Fruit fly (Drosophila melanogaster) whole organism, embryonic: ENCODE results near the gene Cpr65Av.

ENCODE experiments used
- Ada2b ChIP-seq: fragments of 200-800 bp; sonication (Bioruptor generic); IDR thresholded peaks from 2 replicates; pipeline ENCODE4 v1.3.6; 2022; ENCODE audit warnings: missing biosample characterization, missing genetic modification characterization
- Antp ChIP-seq: fragments of 200-800 bp; sonication (Bioruptor generic); optimal IDR thresholded peaks from 3 replicates; lab custom pipeline; 2016; ENCODE audit warnings: missing biosample characterization, missing genetic modification characterization
- CG10321 ChIP-seq: fragments of 200-800 bp; sonication (Bioruptor generic); IDR thresholded peaks from 2 replicates; pipeline ENCODE4 v1.3.6; 2022; ENCODE audit warnings: missing biosample characterization, missing genetic modification characterization
- CG10654 ChIP-seq: fragments of 200-800 bp; sonication (Bioruptor generic); optimal IDR thresholded peaks from 2 replicates; lab custom pipeline; 2016; ENCODE audit warnings: missing biosample characterization, missing genetic modification characterization
- CG11398 ChIP-seq: fragments of 200-800 bp; sonication (Bioruptor generic); optimal IDR thresholded peaks from 2 replicates; lab custom pipeline; 2016; ENCODE audit warnings: missing biosample characterization, missing genetic modification characterization
- CG11504 ChIP-seq: fragments of 200-800 bp; sonication (Bioruptor generic); optimal IDR thresholded peaks from 3 replicates; lab custom pipeline; 2019; ENCODE audit warnings: missing biosample characterization, mild to moderate bottlenecking, missing genetic modification characterization, moderate library complexity
- CG1233 ChIP-seq: fragments of 200-800 bp; sonication (Bioruptor generic); optimal IDR thresholded peaks from 4 replicates; lab custom pipeline; 2018; ENCODE audit warnings: missing biosample characterization, mild to moderate bottlenecking, missing genetic modification characterization
- CG14965 ChIP-seq: fragments of 200-800 bp; sonication (Bioruptor generic); optimal IDR thresholded peaks from 2 replicates; lab custom pipeline; 2016; ENCODE audit warnings: missing biosample characterization, missing genetic modification characterization, borderline replicate concordance
- CG15696 ChIP-seq: fragments of 200-800 bp; sonication (Bioruptor generic); optimal IDR thresholded peaks from 2 replicates; lab custom pipeline; 2019; ENCODE audit warnings: missing biosample characterization, mild to moderate bottlenecking, missing genetic modification characterization, moderate library complexity
- CG1792 ChIP-seq: fragments of 200-800 bp; sonication (Bioruptor generic); optimal IDR thresholded peaks from 2 replicates; lab custom pipeline; 2016; ENCODE audit warnings: missing biosample characterization, missing genetic modification characterization
- CG2116 ChIP-seq: fragments of 200-800 bp; sonication (Bioruptor generic); optimal IDR thresholded peaks from 3 replicates; lab custom pipeline; 2018; ENCODE audit warnings: missing biosample characterization, mild to moderate bottlenecking, missing genetic modification characterization
- CG3163 ChIP-seq: fragments of 200-800 bp; sonication (Bioruptor generic); optimal IDR thresholded peaks from 3 replicates; lab custom pipeline; 2016; ENCODE audit warnings: missing biosample characterization, missing genetic modification characterization
- CG33557 ChIP-seq: fragments of 200-800 bp; sonication (Bioruptor generic); optimal IDR thresholded peaks from 2 replicates; lab custom pipeline; 2019; ENCODE audit warnings: missing biosample characterization, mild to moderate bottlenecking, missing genetic modification characterization, moderate library complexity
- CG4404 ChIP-seq: fragments of 200-800 bp; sonication (Bioruptor generic); IDR thresholded peaks from 2 replicates; pipeline ENCODE4 v1.3.6; 2022; ENCODE audit warnings: missing biosample characterization, missing genetic modification characterization
- CG7928 ChIP-seq: fragments of 200-800 bp; sonication (Bioruptor generic); optimal IDR thresholded peaks from 2 replicates; lab custom pipeline; 2017; ENCODE audit warnings: missing biosample characterization, mild to moderate bottlenecking, missing genetic modification characterization
- CG9437 ChIP-seq: fragments of 200-800 bp; sonication (Bioruptor generic); optimal IDR thresholded peaks from 2 replicates; lab custom pipeline; 2018; ENCODE audit warnings: missing biosample characterization, mild to moderate bottlenecking, missing genetic modification characterization
- Camta ChIP-seq: fragments of 200-800 bp; sonication (Bioruptor generic); optimal IDR thresholded peaks from 2 replicates; lab custom pipeline; 2016; ENCODE audit warnings: missing biosample characterization, missing genetic modification characterization
- D ChIP-seq, 2 experiments: fragments of 200-800 bp in 1 of 2; fragments of >200 bp in 1 of 2; sonication (Bioruptor generic) in 1 of 2; optimal IDR thresholded peaks; 2 replicates in 1 of 2; 3 replicates in 1 of 2; lab custom pipeline; 2017; ENCODE audit warnings: mild to moderate bottlenecking in 1 of 2, missing biosample characterization in 1 of 2, missing genetic modification characterization in 1 of 2, missing genetic modification reagents in 1 of 2
- Dip2 ChIP-seq: fragments of 200-800 bp; sonication (Bioruptor generic); IDR thresholded peaks from 2 replicates; pipeline ENCODE4 v1.3.6; 2022; ENCODE audit warnings: missing biosample characterization, missing genetic modification characterization
- Dll ChIP-seq: fragments of 200-800 bp; sonication (Bioruptor generic); IDR thresholded peaks from 4 replicates; pipeline ENCODE4 v1.3.6; 2022; ENCODE audit warnings: missing biosample characterization, missing genetic modification characterization; ENCODE audit not compliant: partially characterized antibody
- Dp ChIP-seq: fragments of 200-800 bp; sonication (Bioruptor generic); optimal IDR thresholded peaks from 2 replicates; lab custom pipeline; 2018; ENCODE audit warnings: missing biosample characterization, mild to moderate bottlenecking, missing genetic modification characterization, moderate library complexity
- Drgx ChIP-seq: fragments of 200-800 bp; sonication (Bioruptor generic); IDR thresholded peaks from 2 replicates; pipeline ENCODE4 v1.3.6; 2022; ENCODE audit warnings: missing biosample characterization, missing genetic modification characterization
- ERR ChIP-seq: fragments of 200-800 bp; sonication (Bioruptor generic); optimal IDR thresholded peaks from 2 replicates; lab custom pipeline; 2016; ENCODE audit warnings: missing biosample characterization, missing genetic modification characterization
- HLH54F ChIP-seq: fragments of 200-800 bp; sonication (Bioruptor generic); optimal IDR thresholded peaks from 3 replicates; lab custom pipeline; 2016; ENCODE audit warnings: missing biosample characterization, missing genetic modification characterization
- Hr39 ChIP-seq: fragments of >200 bp; optimal IDR thresholded peaks from 2 replicates; lab custom pipeline; 2017
- Jarid2 ChIP-seq: fragments of 200-800 bp; sonication (Bioruptor generic); optimal IDR thresholded peaks from 3 replicates; lab custom pipeline; 2017; ENCODE audit warnings: mild to moderate bottlenecking, missing biosample characterization, missing genetic modification reagents, missing genetic modification characterization
- Lim3 ChIP-seq: fragments of 200-800 bp; sonication (Bioruptor generic); IDR thresholded peaks from 2 replicates; pipeline ENCODE4 v1.3.6; 2022; ENCODE audit warnings: missing biosample characterization, missing genetic modification characterization
- Oaz ChIP-seq: fragments of 200-800 bp; sonication (Bioruptor generic); IDR thresholded peaks from 2 replicates; pipeline ENCODE4 v1.3.6; 2022; ENCODE audit warnings: missing biosample characterization, missing genetic modification characterization
- Oli ChIP-seq: fragments of 200-800 bp; sonication (Bioruptor generic); optimal IDR thresholded peaks from 2 replicates; lab custom pipeline; 2018; ENCODE audit warnings: missing biosample characterization, mild to moderate bottlenecking, missing genetic modification characterization, moderate library complexity
- Optix ChIP-seq: fragments of 200-800 bp; sonication (Bioruptor generic); IDR thresholded peaks from 3 replicates; pipeline ENCODE4 v1.3.6; 2022; ENCODE audit warnings: missing biosample characterization, missing genetic modification characterization
- Ptx1 ChIP-seq: fragments of 200-800 bp; sonication (Bioruptor generic); IDR thresholded peaks from 2 replicates; pipeline ENCODE4 v1.3.6; 2022; ENCODE audit warnings: missing biosample characterization, missing genetic modification characterization
- Ravus ChIP-seq: fragments of 200-800 bp; sonication (Bioruptor generic); IDR thresholded peaks from 2 replicates; pipeline ENCODE4 v1.3.6; 2022; ENCODE audit warnings: missing biosample characterization, missing genetic modification characterization
- TFAM ChIP-seq: fragments of 200-800 bp; sonication (Bioruptor generic); optimal IDR thresholded peaks from 2 replicates; lab custom pipeline; 2017; ENCODE audit warnings: missing biosample characterization, missing genetic modification characterization, inconsistent platforms
- crol ChIP-seq: fragments of 200-800 bp; sonication (Bioruptor generic); IDR thresholded peaks from 2 replicates; pipeline ENCODE4 v1.3.6; 2022; ENCODE audit warnings: missing biosample characterization, missing genetic modification characterization
- cwo ChIP-seq: fragments of 200-800 bp; sonication (Bioruptor generic); optimal IDR thresholded peaks from 3 replicates; lab custom pipeline; 2017; ENCODE audit warnings: missing biosample characterization, missing genetic modification characterization, mild to moderate bottlenecking, moderate library complexity, missing genetic modification reagents
- dmrt99B ChIP-seq: fragments of 200-800 bp; sonication (Bioruptor generic); optimal IDR thresholded peaks from 2 replicates; lab custom pipeline; 2018; ENCODE audit warnings: missing biosample characterization, mild to moderate bottlenecking, missing genetic modification characterization, moderate library complexity
- eve ChIP-seq, 2 experiments: fragments of >200 bp; optimal IDR thresholded peaks; 2 replicates each; lab custom pipeline; 2017; ENCODE audit warnings: missing biosample characterization in 2 of 2, missing genetic modification characterization in 2 of 2
- ftz-f1 ChIP-seq: fragments of 200-800 bp; sonication (Bioruptor generic); optimal IDR thresholded peaks from 2 replicates; lab custom pipeline; 2016; ENCODE audit warnings: missing biosample characterization, missing genetic modification characterization
- grn ChIP-seq: fragments of 200-800 bp; sonication (Bioruptor generic); optimal IDR thresholded peaks from 3 replicates; lab custom pipeline; 2017; ENCODE audit warnings: missing biosample characterization, missing genetic modification characterization
- gsb-n ChIP-seq: fragments of 200-800 bp; sonication (Bioruptor generic); optimal IDR thresholded peaks from 3 replicates; lab custom pipeline; 2018; ENCODE audit warnings: missing biosample characterization, mild to moderate bottlenecking, missing genetic modification characterization
- insv ChIP-seq, 2 experiments: fragments of 200-800 bp; sonication (Bioruptor generic); optimal IDR thresholded peaks; 3 replicates each; lab custom pipeline; 2016 to 2018; ENCODE audit warnings: missing biosample characterization in 2 of 2, missing genetic modification characterization in 2 of 2
- mam ChIP-seq: fragments of 200-800 bp; sonication (Bioruptor generic); optimal IDR thresholded peaks from 3 replicates; lab custom pipeline; 2016; ENCODE audit warnings: missing biosample characterization, missing genetic modification characterization
- odd ChIP-seq: fragments of 200-800 bp; sonication (Bioruptor generic); optimal IDR thresholded peaks from 2 replicates; lab custom pipeline; 2017; ENCODE audit warnings: missing biosample characterization, mild to moderate bottlenecking, missing genetic modification characterization
- otp ChIP-seq: fragments of 200-800 bp; sonication (Bioruptor generic); IDR thresholded peaks from 3 replicates; pipeline ENCODE4, ENCODE4 v1.3.6; 2022; ENCODE audit warnings: missing biosample characterization, missing genetic modification characterization
- pan ChIP-seq, 4 experiments: fragments of >200 bp in 3 of 4; fragments of 200-800 bp in 1 of 4; sonication (Bioruptor generic) in 1 of 4; optimal IDR thresholded peaks in 3 of 4; IDR thresholded peaks in 1 of 4; 2 replicates each; pipeline versions ENCODE4 v1.3.6 to Lab custom; 2017 to 2022; ENCODE audit warnings: missing biosample characterization in 2 of 4, missing genetic modification characterization in 2 of 4, mixed read lengths in 1 of 4
- sens-2 ChIP-seq: fragments of 200-800 bp; sonication (Bioruptor generic); IDR thresholded peaks from 2 replicates; pipeline ENCODE4 v1.3.6; 2022; ENCODE audit warnings: missing biosample characterization, missing genetic modification characterization
- shn ChIP-seq: fragments of 200-800 bp; sonication (Bioruptor generic); optimal IDR thresholded peaks from 3 replicates; lab custom pipeline; 2016; ENCODE audit warnings: missing biosample characterization, missing genetic modification characterization
- slbo ChIP-seq: fragments of 200-800 bp; sonication (Bioruptor generic); IDR thresholded peaks from 2 replicates; pipeline ENCODE4 v1.3.6; 2022; ENCODE audit warnings: missing biosample characterization, missing genetic modification characterization
- slou ChIP-seq: fragments of 200-800 bp; sonication (Bioruptor generic); optimal IDR thresholded peaks from 3 replicates; lab custom pipeline; 2016; ENCODE audit warnings: missing biosample characterization, missing genetic modification characterization

Cpr65Av gene

dm6 chr3L:6124616-6125408 lies 15.0 kb downstream of the Cpr65Av start (continued):
- TF ChIP-seq odd (GFP tag; lab: Kevin White, UChicago), result peak; percentile 75
- peak; percentile 89 for TF ChIP-seq CG1233
- no peak for TF ChIP-seq Drgx (GFP tag; lab: Robert Waterston, UW)
- no peak for TF ChIP-seq Optix (GFP tag; lab: Robert Waterston, UW)
- TF ChIP-seq CG11504 (tag; lab: Kevin White, UChicago), result peak; percentile 13
- peak; percentile 56; the same call in 1 of the 2 replicates for TF ChIP-seq CG10321 (GFP tag; lab: Robert Waterston, UW)
- TF ChIP-seq cwo, result peak; percentile 25
- TF ChIP-seq HLH54F (GFP tag; lab: Kevin White, UChicago), result no peak
- TF ChIP-seq Antp (GFP tag; lab: Kevin White, UChicago), result peak; percentile 50
- peak; percentile 79 for TF ChIP-seq mam (GFP tag; lab: Kevin White, UChicago)
- TF ChIP-seq ftz-f1 (GFP tag; lab: Kevin White, UChicago), result peak; percentile 12
- peak; percentile 84 for TF ChIP-seq sens-2
- TF ChIP-seq CG10654, result peak; percentile 75
- no peak for TF ChIP-seq Dip2 (GFP tag; lab: Robert Waterston, UW)
- TF ChIP-seq Ravus (GFP tag; lab: Robert Waterston, UW), result no peak; the same call in 1 of the 2 replicates
- TF ChIP-seq Camta (GFP tag; lab: Kevin White, UChicago), result peak; percentile 92
- peak; percentile 50 for TF ChIP-seq grn (GFP tag; lab: Kevin White, UChicago)
- TF ChIP-seq Jarid2, result peak; percentile 58
- TF ChIP-seq ERR (GFP tag; lab: Kevin White, UChicago), result peak; percentile 69
- peak; percentile 55 for TF ChIP-seq CG11398 (GFP tag; lab: Kevin White, UChicago)
- TF ChIP-seq Dp (GFP tag; lab: Kevin White, UChicago), result no peak
- peak; percentile 65 for TF ChIP-seq CG2116 (GFP tag; lab: Kevin White, UChicago)
- TF ChIP-seq shn (GFP tag; lab: Kevin White, UChicago), result peak; percentile 50
- peak; percentile 59 for TF ChIP-seq Oaz
- TF ChIP-seq CG33557 (GFP tag; lab: Kevin White, UChicago), result peak; percentile 50
- TF ChIP-seq insv (GFP tag; optimal IDR thresholded peaks at IDR 0.05; lab: Kevin White, UChicago), result peak in 1 of 2 experiments; percentile 47
- peak; percentile 18 for TF ChIP-seq CG7928 (GFP tag; lab: Kevin White, UChicago)
- peak; percentile 2 for TF ChIP-seq slou (GFP tag; lab: Kevin White, UChicago)
- TF ChIP-seq Oli (tag; lab: Kevin White, UChicago), result peak; percentile 40
- no peak for TF ChIP-seq crol
- TF ChIP-seq CG9437 (GFP tag; lab: Kevin White, UChicago), result peak; percentile 34
- TF ChIP-seq otp (GFP tag; lab: Robert Waterston, UW), result peak; percentile 92
- no peak for TF ChIP-seq CG4404
- TF ChIP-seq D (optimal IDR thresholded peaks at IDR 0.05; lab: Kevin White, UChicago), result no peak
- TF ChIP-seq D (GFP tag; optimal IDR thresholded peaks at IDR 0.05; lab: Kevin White, UChicago), result peak; percentile 76
- no peak for TF ChIP-seq Lim3 (GFP tag; lab: Robert Waterston, UW)
- peak; percentile 35 for TF ChIP-seq CG15696 (tag; lab: Kevin White, UChicago)
- TF ChIP-seq Dll (GFP tag; lab: Robert Waterston, UW), result no peak
- TF ChIP-seq CG3163, result peak; percentile 4
- peak; percentile 69; the same call in 1 of the 2 replicates for TF ChIP-seq Ada2b (GFP tag; lab: Robert Waterston, UW)
- peak; percentile 55 for TF ChIP-seq dmrt99B (tag; lab: Kevin White, UChicago)
- peak; percentile 71 for TF ChIP-seq slbo (GFP tag; lab: Robert Waterston, UW)
- no peak for TF ChIP-seq eve (GFP tag; optimal IDR thresholded peaks at IDR 0.05; lab: Kevin White, UChicago)
- TF ChIP-seq Hr39 (lab: Kevin White, UChicago), result no peak
- peak; percentile 56 for TF ChIP-seq TFAM (GFP tag; lab: Kevin White, UChicago)
- peak; percentile 78 for TF ChIP-seq Ptx1 (GFP tag; lab: Robert Waterston, UW)
- TF ChIP-seq pan (optimal IDR thresholded peaks at IDR 0.05; lab: Kevin White, UChicago), result no peak
- peak in 1 of 2 experiments; percentile 88 for TF ChIP-seq pan (GFP tag; optimal IDR thresholded peaks at IDR 0.05 in 1 of 2, IDR thresholded peaks at IDR 0.05 in 1 of 2)
- TF ChIP-seq CG1792 (GFP tag; lab: Kevin White, UChicago), result peak; percentile 56
- peak; percentile 63 for TF ChIP-seq gsb-n (tag; lab: Kevin White, UChicago)
- peak; percentile 23 for TF ChIP-seq CG14965 (GFP tag; lab: Kevin White, UChicago)
